Worm (Caenorhabditis elegans) whole organism, L4 larva: ENCODE measurements around the gene nep-6.
A peak's percentile ranks its signal among the peaks of the same experiment; 100 is the strongest.
"Not testable (repeated sequence)": the region's sequence is repeated elsewhere in the genome, so short reads cannot be mapped to it uniquely, and the experiment has no call there.

Experiments
- unc-62 ChIP-seq, 3 experiments: fragments of 150-350 bp in 1 of 3; sonication (generic microtip); optimal IDR thresholded peaks in 2 of 3; peaks in 1 of 3; 1 replicate in 1 of 3; 2 replicates in 2 of 3; lab custom pipeline; 2014 to 2017; ENCODE audit warnings: missing biosample characterization in 3 of 3, missing genetic modification characterization in 3 of 3, missing genetic modification reagents in 3 of 3, missing genotype in 1 of 3

The nep-6 gene

DNA sequence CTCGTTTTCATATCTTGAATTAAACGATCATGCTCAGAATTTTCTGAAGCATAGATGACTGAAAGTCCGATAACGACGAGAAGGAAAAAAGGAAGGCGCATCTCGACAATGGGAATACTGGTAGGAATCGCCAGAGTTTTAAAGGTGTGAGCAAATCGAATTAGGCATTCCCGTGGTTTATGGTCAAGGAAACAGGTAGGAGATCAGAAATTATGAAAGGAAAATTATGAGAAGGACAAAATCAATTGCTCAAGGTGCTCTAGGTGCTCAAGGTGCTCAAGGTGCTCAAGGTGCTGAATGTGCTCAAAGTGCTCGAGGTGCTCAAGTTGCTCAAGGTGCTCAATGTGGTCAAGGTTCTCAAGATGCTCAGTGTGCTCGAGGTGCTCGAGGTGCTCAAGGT is 48.0 kb downstream of the nep-6 start, which contains the start of gene C16C8.10:
Gene C16C8.10 (minus strand): TSS at position 101 of the 400 bp plus-strand sequence.
- TF ChIP-seq unc-62 (GFP tag; optimal IDR thresholded peaks at IDR 0.05 in 1 of 2; lab: Kevin White, UChicago): peak in 1 of 2 experiments; percentile 23
- not testable (repeated sequence) for TF ChIP-seq unc-62 (tag; optimal IDR thresholded peaks at IDR 0.05; lab: Kevin White, UChicago)
